Worm (Caenorhabditis elegans) whole organism, young adult: ENCODE measurements around the gene T23F11.11.

Experiments used
- Y53F4B.3 ChIP-seq: fragments of 200-800 bp; sonication (Bioruptor generic); IDR thresholded peaks from 2 replicates; pipeline ENCODE4 v1.3.6; 2022; ENCODE audit warnings: missing genetic modification reagents, missing genetic modification characterization, missing compliant biosample characterization
- Y79H2A.3 ChIP-seq: fragments of 200-800 bp; sonication (Bioruptor generic); conservative IDR thresholded peaks from 2 replicates; pipeline ENCODE4 v1.3.6; 2022; ENCODE audit warnings: missing genetic modification reagents, missing genetic modification characterization, missing compliant biosample characterization
- ZK185.1 ChIP-seq: sonication (generic microtip); optimal IDR thresholded peaks from 2 replicates; lab custom pipeline; 2016; ENCODE audit warnings: mild to moderate bottlenecking, missing genetic modification characterization, missing compliant biosample characterization; ENCODE audit not compliant: poor library complexity, severe bottlenecking
- ama-1 ChIP-seq, 3 experiments: fragments of 150-350 bp in 1 of 3; sonication (generic microtip) in 2 of 3; optimal IDR thresholded peaks; 2 replicates each; lab custom pipeline; 2014 to 2018; ENCODE audit warnings: missing biosample characterization in 2 of 3, missing genetic modification characterization in 2 of 3, missing genetic modification reagents in 2 of 3
- attf-6 ChIP-seq: fragments of 200-800 bp; sonication (Bioruptor generic); IDR thresholded peaks from 2 replicates; pipeline ENCODE4 v1.3.6; 2022; ENCODE audit warnings: missing genetic modification reagents, missing genetic modification characterization, missing compliant biosample characterization
- chd-7 ChIP-seq: sonication (generic microtip); optimal IDR thresholded peaks from 2 replicates; lab custom pipeline; 2016; ENCODE audit warnings: mild to moderate bottlenecking, missing genetic modification characterization, moderate library complexity, missing compliant biosample characterization
- die-1 ChIP-seq: sonication (generic microtip); optimal IDR thresholded peaks from 2 replicates; lab custom pipeline; 2016; ENCODE audit warnings: missing genotype, mild to moderate bottlenecking, missing genetic modification characterization, missing compliant biosample characterization
- lir-1 ChIP-seq: fragments of 200-800 bp; sonication (Bioruptor generic); conservative IDR thresholded peaks from 2 replicates; pipeline ENCODE4 v1.3.6; 2022; ENCODE audit warnings: missing genetic modification reagents, missing genetic modification characterization, missing compliant biosample characterization
- madf-3 ChIP-seq: fragments of 200-800 bp; sonication (Bioruptor generic); IDR thresholded peaks from 2 replicates; pipeline ENCODE4 v1.3.6; 2022; ENCODE audit warnings: missing genetic modification reagents, missing genetic modification characterization, missing compliant biosample characterization
- nfya-1 ChIP-seq: sonication (generic microtip); optimal IDR thresholded peaks from 2 replicates; lab custom pipeline; 2017; ENCODE audit warnings: antibody characterized with exemption, missing compliant biosample characterization, missing genetic modification characterization, borderline replicate concordance; ENCODE audit not compliant: insufficient read depth
- pha-4 ChIP-seq: fragments of 150-350 bp; sonication (generic microtip); optimal IDR thresholded peaks from 2 replicates; lab custom pipeline; 2014; ENCODE audit warnings: missing biosample characterization, missing genetic modification reagents, missing genetic modification characterization
- snpc-4 ChIP-seq, 5 experiments: fragments of 150-350 bp in 1 of 5; sonication (generic microtip) in 4 of 5; optimal IDR thresholded peaks; 2 replicates each; lab custom pipeline; 2014 to 2018; ENCODE audit warnings: missing genetic modification characterization in 5 of 5, missing biosample characterization in 3 of 5, antibody characterized with exemption in 2 of 5, mild to moderate bottlenecking in 2 of 5, missing compliant biosample characterization in 2 of 5, missing genotype in 2 of 5, moderate library complexity in 2 of 5, missing genetic modification reagents in 1 of 5
- zfh-2 ChIP-seq: fragments of 200-800 bp; sonication (Bioruptor generic); conservative IDR thresholded peaks from 2 replicates; pipeline ENCODE4 v1.3.6; 2022; ENCODE audit warnings: missing genetic modification reagents, missing genetic modification characterization, missing compliant biosample characterization

ce11 chrIII:4706678-4707077 is 35.3 kb upstream of the T23F11.11 start, which contains the start of gene T04A8.13:
- TF ChIP-seq die-1 (tag; lab: Kevin White, UChicago) = no peak
- no peak for TF ChIP-seq ama-1 (optimal IDR thresholded peaks at IDR 0.05; lab: Kevin White, UChicago)
- no peak for TF ChIP-seq ama-1 (GFP tag; optimal IDR thresholded peaks at IDR 0.05; lab: Kevin White, UChicago)
- TF ChIP-seq madf-3 (GFP tag; lab: Robert Waterston, UW) = no peak
- TF ChIP-seq attf-6 (GFP tag; lab: Robert Waterston, UW) = no peak
- TF ChIP-seq pha-4 (tag; lab: Kevin White, UChicago) = no peak
- TF ChIP-seq lir-1 (GFP tag; lab: Robert Waterston, UW) = no peak
- TF ChIP-seq chd-7 (tag; lab: Kevin White, UChicago) = no peak
- no peak for TF ChIP-seq nfya-1 (tag; lab: Kevin White, UChicago)
- no peak for TF ChIP-seq ZK185.1
- no peak for TF ChIP-seq snpc-4 (GFP tag; optimal IDR thresholded peaks at IDR 0.05; lab: Kevin White, UChicago)
- TF ChIP-seq snpc-4 (tag; optimal IDR thresholded peaks at IDR 0.05; lab: Kevin White, UChicago) = no peak
- TF ChIP-seq Y79H2A.3 (GFP tag; lab: Robert Waterston, UW) = no peak
- no peak for TF ChIP-seq zfh-2
- TF ChIP-seq Y53F4B.3 (GFP tag; lab: Robert Waterston, UW) = no peak
